Worm (Caenorhabditis elegans) whole organism, mixed stage, embryonic: Measurements from ENCODE around the gene sru-17.
"Not testable (repeated sequence)": the region's sequence is repeated elsewhere in the genome, so short reads cannot be mapped to it uniquely, and the experiment has no call there.

Experiments
- bed-3 ChIP-seq: fragments of 200-800 bp; sonication (Bioruptor generic); optimal IDR thresholded peaks from 3 replicates; lab custom pipeline; 2018; ENCODE audit warnings: mild to moderate bottlenecking, missing genetic modification characterization, moderate library complexity, missing compliant biosample characterization
- ces-1 ChIP-seq: fragments of 150-350 bp; optimal IDR thresholded peaks from 2 replicates; lab custom pipeline; 2014; ENCODE audit warnings: missing biosample characterization, missing genetic modification reagents, missing genetic modification characterization
- elt-1 ChIP-seq: sonication (generic microtip); optimal IDR thresholded peaks from 2 replicates; lab custom pipeline; 2017; ENCODE audit warnings: missing genetic modification characterization, mild to moderate bottlenecking, missing compliant biosample characterization, antibody characterized with exemption, moderate library complexity, borderline replicate concordance; ENCODE audit not compliant: insufficient read depth
- elt-3 ChIP-seq: fragments of 150-350 bp; optimal IDR thresholded peaks from 2 replicates; lab custom pipeline; 2014; ENCODE audit warnings: missing biosample characterization, missing genetic modification characterization
- lin-13 ChIP-seq: fragments of 150-350 bp; optimal IDR thresholded peaks from 2 replicates; lab custom pipeline; 2014; ENCODE audit warnings: missing biosample characterization, missing genetic modification characterization
- pha-4 ChIP-seq: fragments of 150-350 bp; optimal IDR thresholded peaks from 2 replicates; lab custom pipeline; 2018; ENCODE audit warnings: missing biosample characterization, missing genetic modification reagents, missing genetic modification characterization
- unc-62 ChIP-seq: fragments of 150-350 bp; optimal IDR thresholded peaks from 2 replicates; lab custom pipeline; 2014; ENCODE audit warnings: missing biosample characterization, missing genetic modification reagents, missing genetic modification characterization

DNA sequence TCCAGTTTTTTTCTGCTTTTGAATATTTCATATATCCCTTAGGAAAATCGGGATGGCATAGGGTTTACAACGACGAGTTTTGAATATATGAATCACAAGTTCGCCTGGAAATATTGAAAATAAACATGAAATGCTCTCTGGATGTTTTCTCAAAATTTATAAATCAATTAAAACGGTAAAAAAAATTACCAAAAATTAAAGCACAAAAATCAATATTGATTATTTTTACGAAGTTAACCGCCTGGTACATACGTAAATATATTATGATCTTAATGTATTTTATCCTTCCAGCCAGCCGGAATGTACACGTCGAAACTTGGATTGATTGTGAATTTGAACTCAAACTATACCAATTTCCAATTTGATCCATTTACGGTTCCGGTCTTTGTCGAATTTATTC, at the start of gene sru-17:
- not testable (repeated sequence) for TF ChIP-seq elt-1; unc-62; lin-13 (tag; lab: Kevin White, UChicago); ces-1; pha-4 (tag; lab: Kevin White, UChicago); elt-3; bed-3 (GFP tag; lab: Kevin White, UChicago)
